Fruit fly (Drosophila melanogaster) whole organism, wandering third instar larva: Measurements from ENCODE around the gene Sgs8.

ENCODE experiments used
- Abd-B ChIP-seq: fragments of >200 bp; optimal IDR thresholded peaks from 2 replicates; lab custom pipeline; 2017; ENCODE audit warnings: missing biosample characterization, missing genetic modification characterization
- CG32264 ChIP-seq: fragments of 200-800 bp; sonication (Bioruptor generic); optimal IDR thresholded peaks from 2 replicates; lab custom pipeline; 2016; ENCODE audit warnings: missing biosample characterization, missing genetic modification characterization
- CG9705 ChIP-seq: fragments of 200-800 bp; sonication (Bioruptor generic); optimal IDR thresholded peaks from 2 replicates; lab custom pipeline; 2018; ENCODE audit warnings: missing biosample characterization, mild to moderate bottlenecking, missing genetic modification characterization
- CrebA ChIP-seq: fragments of 200-800 bp; sonication (Bioruptor generic); optimal IDR thresholded peaks from 2 replicates; lab custom pipeline; 2016; ENCODE audit warnings: missing biosample characterization, mild to moderate bottlenecking, missing genetic modification characterization, borderline replicate concordance
- Dfd ChIP-seq: fragments of >200 bp; optimal IDR thresholded peaks from 2 replicates; lab custom pipeline; 2017; ENCODE audit warnings: missing biosample characterization, missing genetic modification characterization
- Dif ChIP-seq: fragments of 200-275, 200-300 bp; sonication (Bioruptor generic); optimal IDR thresholded peaks from 2 replicates; lab custom pipeline; 2018; ENCODE audit warnings: missing biosample characterization, missing genetic modification characterization; ENCODE audit not compliant: partially characterized antibody
- GATAd ChIP-seq: sonication (Bioruptor generic); optimal IDR thresholded peaks from 2 replicates; lab custom pipeline; 2016; ENCODE audit warnings: missing biosample characterization, missing genetic modification characterization
- HLH106 ChIP-seq: fragments of 200-800 bp; optimal IDR thresholded peaks from 3 replicates; lab custom pipeline; 2019; ENCODE audit warnings: missing biosample characterization, mild to moderate bottlenecking, missing genetic modification characterization, moderate library complexity
- Hr78 ChIP-seq: fragments of >200 bp; optimal IDR thresholded peaks from 2 replicates; lab custom pipeline; 2017; ENCODE audit warnings: missing biosample characterization, missing genetic modification characterization
- Hr83 ChIP-seq: fragments of 200-300 bp; sonication (Bioruptor generic); optimal IDR thresholded peaks from 2 replicates; lab custom pipeline; 2016; ENCODE audit warnings: missing biosample characterization, mild to moderate bottlenecking, missing genetic modification characterization, moderate library complexity; ENCODE audit not compliant: poor library complexity, severe bottlenecking
- Jra ChIP-seq: sonication (Bioruptor generic); optimal IDR thresholded peaks from 2 replicates; lab custom pipeline; 2016; ENCODE audit warnings: missing biosample characterization, missing genetic modification characterization
- Mio ChIP-seq: sonication (Bioruptor generic); optimal IDR thresholded peaks from 2 replicates; lab custom pipeline; 2016; ENCODE audit warnings: missing biosample characterization, missing genetic modification characterization
- N ChIP-seq: fragments of >200 bp; optimal IDR thresholded peaks from 2 replicates; lab custom pipeline; 2018; ENCODE audit warnings: missing biosample characterization, missing external identifiers, missing genetic modification characterization
- OdsH ChIP-seq: fragments of 200-800 bp; sonication (Bioruptor generic); optimal IDR thresholded peaks from 2 replicates; lab custom pipeline; 2016; ENCODE audit warnings: missing biosample characterization, mild to moderate bottlenecking, missing genetic modification characterization
- Rel ChIP-seq, 2 experiments: fragments of 200-800 bp; sonication (Bioruptor generic) in 1 of 2; optimal IDR thresholded peaks; 2 replicates in 1 of 2; 3 replicates in 1 of 2; lab custom pipeline; 2016 to 2019; ENCODE audit warnings: mild to moderate bottlenecking in 2 of 2, missing biosample characterization in 2 of 2, missing genetic modification characterization in 2 of 2, moderate library complexity in 1 of 2
- Sp1 ChIP-seq: fragments of 200-800 bp; sonication (Bioruptor generic); optimal IDR thresholded peaks from 3 replicates; lab custom pipeline; 2019; ENCODE audit warnings: missing biosample characterization, mild to moderate bottlenecking, missing genetic modification characterization, moderate library complexity
- Vsx2 ChIP-seq: fragments of 200-300, 225-300 bp; sonication (Bioruptor generic); optimal IDR thresholded peaks from 2 replicates; lab custom pipeline; 2018; ENCODE audit warnings: missing biosample characterization, missing genetic modification characterization; ENCODE audit not compliant: partially characterized antibody
- brk ChIP-seq: fragments of 200-800 bp; sonication (Bioruptor generic); optimal IDR thresholded peaks from 2 replicates; lab custom pipeline; 2016; ENCODE audit warnings: missing biosample characterization, mild to moderate bottlenecking, missing genetic modification characterization
- dl ChIP-seq, 2 experiments: fragments of 175-275, 200-275 bp in 1 of 2; fragments of 200-275 bp in 1 of 2; sonication (Bioruptor generic); optimal IDR thresholded peaks; lab custom pipeline; 2018; ENCODE audit warnings: mild to moderate bottlenecking in 2 of 2, missing biosample characterization in 2 of 2, missing genetic modification characterization in 2 of 2, moderate library complexity in 2 of 2; ENCODE audit not compliant: partially characterized antibody in 2 of 2, insufficient read depth in 1 of 2
- dsf ChIP-seq: sonication (Bioruptor generic); optimal IDR thresholded peaks from 2 replicates; lab custom pipeline; 2016; ENCODE audit warnings: missing biosample characterization, missing genetic modification characterization, borderline replicate concordance
- ey ChIP-seq: fragments of 200-800 bp; sonication (Bioruptor generic); optimal IDR thresholded peaks from 2 replicates; lab custom pipeline; 2016; ENCODE audit warnings: missing biosample characterization, missing genetic modification characterization
- foxo ChIP-seq, 2 experiments: fragments of 200-800 bp; sonication (Bioruptor generic); optimal IDR thresholded peaks; 2 replicates in 1 of 2; 3 replicates in 1 of 2; lab custom pipeline; 2016 to 2017; ENCODE audit warnings: missing biosample characterization in 2 of 2, missing genetic modification characterization in 2 of 2
- fru ChIP-seq: fragments of 200-800 bp; sonication (Bioruptor generic); optimal IDR thresholded peaks from 3 replicates; lab custom pipeline; 2016; ENCODE audit warnings: missing biosample characterization, mild to moderate bottlenecking, missing genetic modification characterization
- h ChIP-seq: fragments of 200-800 bp; sonication (Bioruptor generic); optimal IDR thresholded peaks from 3 replicates; lab custom pipeline; 2016; ENCODE audit warnings: missing biosample characterization, mild to moderate bottlenecking, missing genetic modification characterization
- jim ChIP-seq: fragments of 175-275, 200-325 bp; sonication (Bioruptor generic); optimal IDR thresholded peaks from 2 replicates; lab custom pipeline; 2016; ENCODE audit warnings: missing biosample characterization, mild to moderate bottlenecking, missing genetic modification characterization
- lola ChIP-seq: fragments of >200 bp; optimal IDR thresholded peaks from 2 replicates; lab custom pipeline; 2017; ENCODE audit warnings: missing biosample characterization, missing genetic modification characterization
- pan ChIP-seq: fragments of >200 bp; optimal IDR thresholded peaks from 2 replicates; lab custom pipeline; 2017
- psq ChIP-seq: fragments of 200-800 bp; sonication (Bioruptor generic); optimal IDR thresholded peaks from 3 replicates; lab custom pipeline; 2017; ENCODE audit warnings: missing biosample characterization, mild to moderate bottlenecking, missing genetic modification characterization, moderate library complexity
- rgr ChIP-seq: fragments of 200-800 bp; sonication (Bioruptor generic); optimal IDR thresholded peaks from 3 replicates; lab custom pipeline; 2016; ENCODE audit warnings: missing biosample characterization, mild to moderate bottlenecking, missing genetic modification characterization
- sv ChIP-seq: fragments of 200-800 bp; sonication (Bioruptor generic); optimal IDR thresholded peaks from 3 replicates; lab custom pipeline; 2016; ENCODE audit warnings: missing biosample characterization, missing genetic modification characterization
- tai ChIP-seq: sonication (Bioruptor generic); optimal IDR thresholded peaks from 2 replicates; lab custom pipeline; 2016; ENCODE audit warnings: missing biosample characterization, missing genetic modification characterization
- usp ChIP-seq: fragments of >200 bp; optimal IDR thresholded peaks from 2 replicates; lab custom pipeline; 2017; ENCODE audit warnings: missing biosample characterization, missing genetic modification characterization

Sgs8 gene

dm6 chr3L:11539511-11540329 lies 30.5 kb upstream of the Sgs8 start:
- TF ChIP-seq Dfd (GFP tag; lab: Kevin White, UChicago) (no peak), Vsx2 (GFP tag; lab: Kevin White, UChicago) (no peak), h (no peak), jim (GFP tag; lab: Kevin White, UChicago) (no peak), Mio (GFP tag; lab: Kevin White, UChicago) (no peak), dl (GFP tag; optimal IDR thresholded peaks at IDR 0.05; lab: Kevin White, UChicago; ENCODE audit: insufficient read depth in 1 of 2, partially characterized antibody in 2 of 2) (no peak), Sp1 (GFP tag; lab: Kevin White, UChicago) (no peak), usp (GFP tag; lab: Kevin White, UChicago) (no peak), Rel (GFP tag; optimal IDR thresholded peaks at IDR 0.05; lab: Kevin White, UChicago) (no peak), Rel (tag; optimal IDR thresholded peaks at IDR 0.05; lab: Kevin White, UChicago) (no peak), HLH106 (tag; lab: Kevin White, UChicago) (no peak), CG9705 (GFP tag; lab: Kevin White, UChicago) (no peak), psq (GFP tag; lab: Kevin White, UChicago) (no peak), ey (GFP tag; lab: Kevin White, UChicago) (no peak), dsf (GFP tag; lab: Kevin White, UChicago) (no peak), Hr78 (no peak), CG32264 (no peak)

- TF ChIP-seq GATAd (GFP tag; lab: Kevin White, UChicago) (no peak), dsf (GFP tag; lab: Kevin White, UChicago) (no peak), lola (GFP tag; lab: Kevin White, UChicago) (no peak), Jra (GFP tag; lab: Kevin White, UChicago) (peak; percentile 4), pan (lab: Kevin White, UChicago) (no peak), sv (no peak), Hr83 (GFP tag; lab: Kevin White, UChicago) (no peak), Abd-B (GFP tag; lab: Kevin White, UChicago) (no peak)
- TF ChIP-seq, all 38 proteins: peak for 1
Observed at dm6 chr3L:11536767-11537419, 27.7 kb upstream of the Sgs8 start.

- TF ChIP-seq CrebA (no peak), fru (GFP tag; lab: Kevin White, UChicago) (no peak), HLH106 (tag; lab: Kevin White, UChicago) (peak; percentile 19), sv (no peak), Rel (GFP tag; optimal IDR thresholded peaks at IDR 0.05; lab: Kevin White, UChicago) (no peak), Rel (tag; optimal IDR thresholded peaks at IDR 0.05; lab: Kevin White, UChicago) (no peak), foxo (GFP tag; optimal IDR thresholded peaks at IDR 0.05; lab: Kevin White, UChicago) (peak in 1 of 2 experiments; percentile 21), psq (GFP tag; lab: Kevin White, UChicago) (no peak), tai (GFP tag; lab: Kevin White, UChicago) (no peak), h (peak; percentile 36)
Observed at dm6 chr3L:11536132-11536531, 26.9 kb upstream of the Sgs8 start.

dm6 chr3L:11534391-11535246 lies 25.4 kb upstream of the Sgs8 start:
- TF ChIP-seq Sp1 (GFP tag; lab: Kevin White, UChicago) (peak; percentile 4), OdsH (GFP tag; lab: Kevin White, UChicago) (peak; percentile 34), brk (GFP tag; lab: Kevin White, UChicago) (no peak), CG32264 (no peak), jim (GFP tag; lab: Kevin White, UChicago) (no peak), h (peak; percentile 42), Jra (GFP tag; lab: Kevin White, UChicago) (no peak), Rel (GFP tag; optimal IDR thresholded peaks at IDR 0.05; lab: Kevin White, UChicago) (no peak), Rel (tag; optimal IDR thresholded peaks at IDR 0.05; lab: Kevin White, UChicago) (peak; percentile 34), dl (GFP tag; optimal IDR thresholded peaks at IDR 0.05; lab: Kevin White, UChicago; ENCODE audit: insufficient read depth in 1 of 2, partially characterized antibody in 2 of 2) (peak; percentile 46 to 79), Mio (GFP tag; lab: Kevin White, UChicago) (no peak), psq (GFP tag; lab: Kevin White, UChicago) (peak; percentile 30), Vsx2 (GFP tag; lab: Kevin White, UChicago) (peak; percentile 50), N (GFP tag; lab: Kevin White, UChicago) (peak; percentile 18), Dif (GFP tag; lab: Kevin White, UChicago) (peak; percentile 92), rgr (GFP tag; lab: Kevin White, UChicago) (peak; percentile 39), HLH106 (tag; lab: Kevin White, UChicago) (peak; percentile 31), Hr83 (GFP tag; lab: Kevin White, UChicago) (peak; percentile 8), foxo (GFP tag; optimal IDR thresholded peaks at IDR 0.05; lab: Kevin White, UChicago) (peak in 1 of 2 experiments; percentile 15), CrebA (no peak)
